Fruit fly (Drosophila melanogaster): Measurements from ENCODE around the gene CaMKII.

Gene CaMKII

dm6 chr4:1051271-1051670 is 2.2 kb downstream of the CaMKII start:
- TF ChIP-seq CG8478 (optimal IDR thresholded peaks at IDR 0.05) (no peak), EcR (GFP tag; optimal IDR thresholded peaks at IDR 0.05) (no peak), psq (optimal IDR thresholded peaks at IDR 0.05) (no peak), usp (GFP tag; optimal IDR thresholded peaks at IDR 0.05) (no peak), Dll (optimal IDR thresholded peaks at IDR 0.05) (no peak), pan (optimal IDR thresholded peaks at IDR 0.05) (no peak)

dm6 chr4:1050422-1050821 is 3.1 kb downstream of the CaMKII start:
- no peak for TF ChIP-seq psq (optimal IDR thresholded peaks at IDR 0.05)
- no peak for TF ChIP-seq Dll (optimal IDR thresholded peaks at IDR 0.05)
- TF ChIP-seq CG8478 (optimal IDR thresholded peaks at IDR 0.05) = no peak
- no peak for TF ChIP-seq usp (GFP tag; optimal IDR thresholded peaks at IDR 0.05)
- no peak for TF ChIP-seq pan (optimal IDR thresholded peaks at IDR 0.05)
- TF ChIP-seq EcR (GFP tag; optimal IDR thresholded peaks at IDR 0.05) = no peak

- TF ChIP-seq pan (optimal IDR thresholded peaks at IDR 0.05) (no peak), Dll (optimal IDR thresholded peaks at IDR 0.05) (no peak), CG8478 (optimal IDR thresholded peaks at IDR 0.05) (no peak), usp (GFP tag; optimal IDR thresholded peaks at IDR 0.05) (no peak), psq (optimal IDR thresholded peaks at IDR 0.05) (no peak), EcR (GFP tag; optimal IDR thresholded peaks at IDR 0.05) (no peak)
Measured at dm6 chr4:1032610-1033297, 20.7 kb downstream of the CaMKII start.

- TF ChIP-seq usp (GFP tag; optimal IDR thresholded peaks at IDR 0.05) (no peak), EcR (GFP tag; optimal IDR thresholded peaks at IDR 0.05) (no peak), CG8478 (optimal IDR thresholded peaks at IDR 0.05) (no peak), psq (optimal IDR thresholded peaks at IDR 0.05) (no peak), pan (optimal IDR thresholded peaks at IDR 0.05) (no peak), Dll (optimal IDR thresholded peaks at IDR 0.05) (no peak)
Measured at dm6 chr4:1031687-1032140, 21.8 kb downstream of the CaMKII start, which contains the start of gene CG11076. TSS of gene CG11076 (minus strand) at chr4:1031757.

dm6 chr4:1031137-1031536 is 22.4 kb downstream of the CaMKII start, which contains the start of gene ATPsynbeta:
TSS of gene ATPsynbeta (plus strand) at chr4:1031484.
- TF ChIP-seq usp (GFP tag; optimal IDR thresholded peaks at IDR 0.05) (no peak), CG8478 (optimal IDR thresholded peaks at IDR 0.05) (no peak), Dll (optimal IDR thresholded peaks at IDR 0.05) (no peak)

dm6 chr4:1030692-1031110 is 22.8 kb downstream of the CaMKII start:
- no peak for TF ChIP-seq EcR (GFP tag; optimal IDR thresholded peaks at IDR 0.05)
- no peak for TF ChIP-seq pan (optimal IDR thresholded peaks at IDR 0.05)
- no peak for TF ChIP-seq Dll (optimal IDR thresholded peaks at IDR 0.05)

- TF ChIP-seq EcR (GFP tag; optimal IDR thresholded peaks at IDR 0.05) = no peak
- no peak for TF ChIP-seq CG8478 (optimal IDR thresholded peaks at IDR 0.05)
- TF ChIP-seq pan (optimal IDR thresholded peaks at IDR 0.05) = no peak
- TF ChIP-seq psq (optimal IDR thresholded peaks at IDR 0.05) = no peak
- no peak for TF ChIP-seq usp (GFP tag; optimal IDR thresholded peaks at IDR 0.05)
- TF ChIP-seq Dll (optimal IDR thresholded peaks at IDR 0.05) = no peak
Measured at dm6 chr4:1029198-1029795, 24.2 kb downstream of the CaMKII start, which contains the start of gene Mpv17. TSS of gene Mpv17 (minus strand) at chr4:1029361.

dm6 chr4:1026806-1027431 is 26.6 kb downstream of the CaMKII start, which contains the start of gene PlexA:
TSS of gene PlexA (minus strand) at chr4:1027101.
- TF ChIP-seq usp (GFP tag; optimal IDR thresholded peaks at IDR 0.05) (no peak), pan (optimal IDR thresholded peaks at IDR 0.05) (no peak), EcR (GFP tag; optimal IDR thresholded peaks at IDR 0.05) (no peak), Dll (optimal IDR thresholded peaks at IDR 0.05) (no peak), CG8478 (optimal IDR thresholded peaks at IDR 0.05) (no peak), psq (optimal IDR thresholded peaks at IDR 0.05) (no peak)

dm6 chr4:1026117-1026743 is 27.3 kb downstream of the CaMKII start:
- no peak for TF ChIP-seq psq (optimal IDR thresholded peaks at IDR 0.05)
- TF ChIP-seq Dll (optimal IDR thresholded peaks at IDR 0.05) = no peak
- TF ChIP-seq CG8478 (optimal IDR thresholded peaks at IDR 0.05) = no peak
- TF ChIP-seq EcR (GFP tag; optimal IDR thresholded peaks at IDR 0.05) = no peak
- no peak for TF ChIP-seq pan (optimal IDR thresholded peaks at IDR 0.05)
- no peak for TF ChIP-seq usp (GFP tag; optimal IDR thresholded peaks at IDR 0.05)

dm6 chr4:1025101-1025500 is 28.4 kb downstream of the CaMKII start:
- TF ChIP-seq usp (GFP tag; optimal IDR thresholded peaks at IDR 0.05) (no peak), pan (optimal IDR thresholded peaks at IDR 0.05) (no peak), CG8478 (optimal IDR thresholded peaks at IDR 0.05) (no peak), EcR (GFP tag; optimal IDR thresholded peaks at IDR 0.05) (no peak), psq (optimal IDR thresholded peaks at IDR 0.05) (no peak), Dll (optimal IDR thresholded peaks at IDR 0.05) (no peak)

- TF ChIP-seq Dll (optimal IDR thresholded peaks at IDR 0.05) = no peak
- no peak for TF ChIP-seq pan (optimal IDR thresholded peaks at IDR 0.05)
- TF ChIP-seq usp (GFP tag; optimal IDR thresholded peaks at IDR 0.05) = no peak
- no peak for TF ChIP-seq CG8478 (optimal IDR thresholded peaks at IDR 0.05)
- no peak for TF ChIP-seq psq (optimal IDR thresholded peaks at IDR 0.05)
- TF ChIP-seq EcR (GFP tag; optimal IDR thresholded peaks at IDR 0.05) = no peak
Measured at dm6 chr4:1008444-1008843, 45.1 kb downstream of the CaMKII start.

- TF ChIP-seq CG8478 (optimal IDR thresholded peaks at IDR 0.05) (no peak), Dll (optimal IDR thresholded peaks at IDR 0.05) (no peak), EcR (GFP tag; optimal IDR thresholded peaks at IDR 0.05) (no peak), pan (optimal IDR thresholded peaks at IDR 0.05) (no peak), psq (optimal IDR thresholded peaks at IDR 0.05) (no peak), usp (GFP tag; optimal IDR thresholded peaks at IDR 0.05) (no peak)
Measured at dm6 chr4:995958-996357, 57.5 kb downstream of the CaMKII start.

Measured in whole organism.